Fruit fly (Drosophila melanogaster) S2 (cell line): ENCODE measurements around the gene CG32259.

Experiments
- CG8478 ChIP-seq: fragments of >200 bp; optimal IDR thresholded peaks from 2 replicates; lab custom pipeline; 2018
- CTCF ChIP-seq, 2 experiments: fragments of >200 bp; optimal IDR thresholded peaks; 2 replicates each; lab custom pipeline; 2018

CG32259 gene

DNA sequence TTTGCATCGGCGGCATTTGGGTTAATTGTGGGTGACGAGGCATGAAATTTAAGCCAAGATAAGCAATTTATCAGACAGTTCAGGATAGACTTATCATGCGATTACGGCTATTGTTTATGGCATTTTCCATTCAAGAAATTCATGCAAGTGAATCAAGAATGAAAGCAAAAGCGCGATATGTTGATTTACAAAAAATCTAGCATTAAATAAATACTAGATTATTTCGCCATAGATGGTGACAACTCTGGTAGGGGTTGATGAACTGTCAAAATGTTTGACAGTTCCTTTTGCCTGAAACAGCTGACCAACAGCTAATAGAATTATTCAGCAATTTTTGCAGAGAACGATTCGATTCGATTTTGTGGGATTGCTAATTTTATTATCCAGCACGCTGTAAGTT is at the start of gene CG32259:
TSS of gene CG32259 (plus strand) at position 301 of the 400 bp plus-strand sequence.
- TF ChIP-seq CTCF (optimal IDR thresholded peaks at IDR 0.05; lab: Kevin White, UChicago) (no peak), CG8478 (lab: Kevin White, UChicago) (no peak)

dm6 chr3L:4021260-4021831 is 47.8 kb upstream of the CG32259 start, which contains the start of gene Mul1:
TSS of gene Mul1 (plus strand) at chr3L:4021457.
- TF ChIP-seq CTCF (optimal IDR thresholded peaks at IDR 0.05; lab: Kevin White, UChicago) (no peak), CG8478 (lab: Kevin White, UChicago) (no peak)

- TF ChIP-seq CTCF (optimal IDR thresholded peaks at IDR 0.05; lab: Kevin White, UChicago) (no peak), CG8478 (lab: Kevin White, UChicago) (no peak)
Measured at dm6 chr3L:4024464-4024863, 44.7 kb upstream of the CG32259 start.

dm6 chr3L:4025738-4026505 is 43.2 kb upstream of the CG32259 start, which contains the start of gene CG11594:
TSS of gene CG11594 (minus strand) at chr3L:4026011.
- no peak for TF ChIP-seq CTCF (optimal IDR thresholded peaks at IDR 0.05; lab: Kevin White, UChicago)
- TF ChIP-seq CG8478 (lab: Kevin White, UChicago) = no peak

DNA sequence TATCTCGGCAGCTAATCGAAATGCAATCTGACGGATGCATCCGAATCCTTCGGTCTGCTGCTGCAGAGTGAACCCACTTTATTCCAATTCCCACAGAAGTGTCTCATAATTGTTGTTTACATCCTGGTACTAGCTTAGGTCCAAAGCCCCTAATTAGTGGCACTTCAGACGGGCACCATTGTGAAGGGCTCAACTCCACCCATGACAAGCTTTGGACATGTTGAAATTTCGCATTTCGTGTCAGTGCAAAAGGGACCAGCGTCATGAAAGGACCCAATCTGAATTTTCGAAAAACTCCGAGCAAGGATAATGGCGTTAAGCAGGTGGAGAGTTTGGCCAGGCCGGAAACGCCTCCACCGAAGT is 42.7 kb upstream of the CG32259 start, which contains the start of gene Gr64a:
TSS of gene Gr64a (plus strand) at position 264 of the 363 bp plus-strand sequence.
- no peak for TF ChIP-seq CG8478 (lab: Kevin White, UChicago)
- TF ChIP-seq CTCF (optimal IDR thresholded peaks at IDR 0.05; lab: Kevin White, UChicago) = no peak

- no peak for TF ChIP-seq CG8478 (lab: Kevin White, UChicago)
Measured at dm6 chr3L:4028305-4028704, 40.9 kb upstream of the CG32259 start, which contains the start of the genes Gr64b and Gr64c. TSS of gene Gr64b (plus strand) at chr3L:4028605. TSS of gene Gr64c (plus strand) at chr3L:4028605.

dm6 chr3L:4031762-4032161 is 37.4 kb upstream of the CG32259 start, which contains the start of the genes Gr64d and Gr64e:
TSS of gene Gr64d (plus strand) at chr3L:4032062.
TSS of gene Gr64e (plus strand) at chr3L:4032141.
- TF ChIP-seq CG8478 (lab: Kevin White, UChicago) (no peak), CTCF (optimal IDR thresholded peaks at IDR 0.05; lab: Kevin White, UChicago) (no peak)

dm6 chr3L:4035499-4035898 is 33.7 kb upstream of the CG32259 start, which contains the start of gene Gr64f:
TSS of gene Gr64f (plus strand) at chr3L:4035799.
- TF ChIP-seq CG8478 (lab: Kevin White, UChicago) = no peak

- TF ChIP-seq CTCF (optimal IDR thresholded peaks at IDR 0.05; lab: Kevin White, UChicago) = no peak
- TF ChIP-seq CG8478 (lab: Kevin White, UChicago) = no peak
Measured at dm6 chr3L:4040247-4040925, 28.8 kb upstream of the CG32259 start, which contains the start of the genes CG11593 and Rcd5. TSS of gene CG11593 (minus strand) at chr3L:4040482. TSS of gene Rcd5 (plus strand) at chr3L:4040529.

DNA sequence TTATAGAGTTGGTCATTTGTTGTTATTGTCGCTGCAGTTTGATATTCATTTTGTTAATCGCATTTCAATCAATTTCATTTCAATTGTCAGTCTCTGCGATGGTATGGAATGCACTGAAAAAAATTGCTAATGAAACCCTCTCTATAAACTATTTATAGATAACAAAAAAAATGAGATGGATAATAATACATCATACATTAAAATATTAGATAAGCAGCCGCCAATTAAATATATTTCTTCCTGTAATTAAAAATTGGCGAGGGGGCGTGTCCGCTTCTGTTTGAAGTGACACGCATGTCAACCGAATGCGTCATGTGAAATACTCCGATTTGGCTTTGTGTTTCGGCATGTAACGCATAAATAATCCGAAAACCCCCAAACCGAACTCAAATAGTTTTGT is 24.7 kb upstream of the CG32259 start:
- TF ChIP-seq CG8478 (lab: Kevin White, UChicago) = no peak
- TF ChIP-seq CTCF (optimal IDR thresholded peaks at IDR 0.05; lab: Kevin White, UChicago) = no peak

DNA sequence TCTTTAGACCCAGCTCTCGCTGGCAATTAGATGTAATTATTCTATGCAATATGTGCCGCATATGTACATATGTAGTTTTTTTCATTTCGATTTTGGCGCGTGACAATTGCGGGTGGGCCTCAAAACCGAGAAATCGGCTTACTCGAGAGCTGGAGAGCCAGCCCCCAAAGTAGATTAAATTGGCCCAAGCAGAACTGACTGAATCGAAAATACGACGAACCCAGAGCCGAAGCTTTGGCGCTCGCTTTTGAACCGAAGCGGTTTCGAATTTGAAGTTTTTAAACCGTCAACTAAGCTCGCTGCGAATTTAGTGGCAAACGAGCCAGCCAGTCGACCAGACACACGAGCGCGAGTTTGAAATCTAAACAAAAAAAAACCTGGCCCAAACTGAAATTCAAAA is 22.9 kb upstream of the CG32259 start, which contains the start of gene CG1136:
TSS of gene CG1136 (plus strand) at position 308 of the 400 bp plus-strand sequence.
- TF ChIP-seq CTCF (optimal IDR thresholded peaks at IDR 0.05; lab: Kevin White, UChicago) (no peak), CG8478 (lab: Kevin White, UChicago) (no peak)

DNA sequence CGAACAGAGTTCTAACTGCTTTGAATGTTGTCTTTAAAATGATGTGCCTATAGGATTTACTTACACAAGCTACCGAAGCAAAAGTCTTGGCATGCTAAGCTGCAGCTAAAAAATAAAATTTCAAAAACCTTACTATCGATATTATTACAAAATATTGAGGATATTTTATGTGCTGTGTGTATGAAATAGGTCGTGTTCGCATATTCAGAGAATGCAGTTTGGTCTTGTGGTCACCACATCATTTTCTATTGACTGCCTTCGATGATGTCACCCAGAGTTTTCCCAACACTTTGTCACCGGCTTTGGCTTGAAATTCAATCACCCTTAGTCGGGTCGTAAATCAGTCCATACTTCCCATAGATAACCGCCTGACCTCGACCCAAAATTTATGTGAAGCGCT is 21.5 kb upstream of the CG32259 start, which contains the start of gene Dpy-30L2:
TSS of gene Dpy-30L2 (minus strand) at position 101 of the 400 bp plus-strand sequence.
- TF ChIP-seq CTCF (optimal IDR thresholded peaks at IDR 0.05; lab: Kevin White, UChicago) (no peak), CG8478 (lab: Kevin White, UChicago) (no peak)

dm6 chr3L:4049082-4049481 is 20.1 kb upstream of the CG32259 start:
- TF ChIP-seq CTCF (optimal IDR thresholded peaks at IDR 0.05; lab: Kevin White, UChicago) = no peak
- no peak for TF ChIP-seq CG8478 (lab: Kevin White, UChicago)

- no peak for TF ChIP-seq CTCF (optimal IDR thresholded peaks at IDR 0.05; lab: Kevin White, UChicago)
- no peak for TF ChIP-seq CG8478 (lab: Kevin White, UChicago)
Measured at dm6 chr3L:4055438-4055962, 13.7 kb upstream of the CG32259 start.
